Worm (Caenorhabditis elegans): ENCODE results near the gene mtl-1.

ce11 chrV:6691813-6692351, at the start of gene mtl-1:
- TF ChIP-seq ama-1 (optimal IDR thresholded peaks at IDR 0.05): no peak
- TF ChIP-seq ahr-1 (tag; optimal IDR thresholded peaks at IDR 0.05): no peak
- TF ChIP-seq odd-2 (tag; optimal IDR thresholded peaks at IDR 0.05): no peak
- TF ChIP-seq pha-2 (tag; optimal IDR thresholded peaks at IDR 0.05): no peak
- no peak for TF ChIP-seq nhr-232 (tag; optimal IDR thresholded peaks at IDR 0.05)
